Worm (Caenorhabditis elegans) whole organism, midembryonic: ENCODE measurements around the gene cdc-25.3.
A peak's percentile ranks its signal among the peaks of the same experiment; 100 is the strongest.

Source experiments
- T22C8.4 ChIP-seq: fragments of 200-800 bp; sonication (Bioruptor generic); IDR thresholded peaks from 2 replicates; pipeline ENCODE4 v1.3.6; 2022; ENCODE audit warnings: missing genetic modification characterization, missing compliant biosample characterization
- cog-1 ChIP-seq: sonication (generic microtip); optimal IDR thresholded peaks from 2 replicates; lab custom pipeline; 2016; ENCODE audit warnings: missing genetic modification characterization, missing compliant biosample characterization
- flt-1 ChIP-seq: fragments of 200-800 bp; sonication (Bioruptor generic); IDR thresholded peaks from 2 replicates; pipeline ENCODE4 v1.3.6; 2022; ENCODE audit warnings: missing genetic modification characterization, missing compliant biosample characterization
- klf-2 ChIP-seq: fragments of 200-800 bp; sonication (Bioruptor generic); conservative IDR thresholded peaks from 2 replicates; pipeline ENCODE4 v1.3.6; 2022; ENCODE audit warnings: missing genetic modification reagents, missing genetic modification characterization, missing compliant biosample characterization
- med-1 ChIP-seq: sonication (generic microtip); optimal IDR thresholded peaks from 2 replicates; lab custom pipeline; 2017; ENCODE audit warnings: missing genetic modification characterization, mild to moderate bottlenecking, missing compliant biosample characterization, antibody characterized with exemption, missing genetic modification reagents; ENCODE audit not compliant: insufficient read depth
- ref-1 ChIP-seq: fragments of 200-800 bp; sonication (Bioruptor generic); conservative IDR thresholded peaks from 2 replicates; pipeline ENCODE4 v1.3.6; 2022; ENCODE audit warnings: missing genetic modification reagents, missing genetic modification characterization, missing compliant biosample characterization
- tab-1 ChIP-seq: fragments of 200-800 bp; sonication (Bioruptor generic); IDR thresholded peaks from 2 replicates; pipeline ENCODE4 v1.3.6; 2022; ENCODE audit warnings: missing genetic modification characterization, missing compliant biosample characterization
- ztf-23 ChIP-seq: fragments of 200-800 bp; sonication (Bioruptor generic); IDR thresholded peaks from 2 replicates; pipeline ENCODE4 v1.3.6; 2022; ENCODE audit warnings: missing genetic modification reagents, missing genetic modification characterization, missing compliant biosample characterization
- ztf-29 ChIP-seq: fragments of 200-800 bp; sonication (Bioruptor generic); IDR thresholded peaks from 2 replicates; pipeline ENCODE4 v1.3.6; 2022; ENCODE audit warnings: missing genetic modification reagents, missing genetic modification characterization, missing compliant biosample characterization

Gene cdc-25.3

ce11 chrIII:8917879-8918381, at the start of gene cdc-25.3:
Gene cdc-25.3 (minus strand): TSS chrIII:8917929.
- no peak for TF ChIP-seq ztf-29 (GFP tag; lab: Robert Waterston, UW)
- no peak for TF ChIP-seq ztf-23

- TF ChIP-seq klf-2 (GFP tag; lab: Robert Waterston, UW) (no peak), ref-1 (GFP tag; lab: Robert Waterston, UW) (no peak), ztf-23 (0 out of 2 replicates have a peak, but pooled peaks have one; percentile 55)
Observed at ce11 chrIII:8964684-8965283, 47.1 kb upstream of the cdc-25.3 start.

- TF ChIP-seq med-1 (GFP tag; lab: Kevin White, UChicago) (no peak), ztf-29 (GFP tag; lab: Robert Waterston, UW) (no peak), tab-1 (GFP tag; lab: Robert Waterston, UW) (no peak), flt-1 (no peak), klf-2 (GFP tag; lab: Robert Waterston, UW) (no peak), T22C8.4 (no peak), cog-1 (no peak), ztf-23 (no peak), ref-1 (GFP tag; lab: Robert Waterston, UW) (no peak)
Observed at ce11 chrIII:8962475-8962874, 44.7 kb upstream of the cdc-25.3 start.

ce11 chrIII:8961993-8962392, 44.3 kb upstream of the cdc-25.3 start, which contains the start of gene grl-25:
Gene grl-25 (plus strand): TSS chrIII:8962293.
- TF ChIP-seq med-1 (GFP tag; lab: Kevin White, UChicago) (no peak), klf-2 (GFP tag; lab: Robert Waterston, UW) (no peak), T22C8.4 (no peak), flt-1 (no peak)

- TF ChIP-seq ztf-23 (no peak), flt-1 (no peak), med-1 (GFP tag; lab: Kevin White, UChicago) (no peak), tab-1 (GFP tag; lab: Robert Waterston, UW) (no peak), klf-2 (GFP tag; lab: Robert Waterston, UW) (no peak), ref-1 (GFP tag; lab: Robert Waterston, UW) (no peak), T22C8.4 (no peak), ztf-29 (GFP tag; lab: Robert Waterston, UW) (no peak), cog-1 (no peak)
Observed at ce11 chrIII:8960664-8961063, 42.9 kb upstream of the cdc-25.3 start, which contains the start of gene ZK643.6. Gene ZK643.6 (minus strand): TSS chrIII:8960764.

ce11 chrIII:8956146-8956646, 38.5 kb upstream of the cdc-25.3 start, which contains the start of the genes ZK643.5 and ZK643.2:
Gene ZK643.5 (minus strand): TSS chrIII:8956196.
Gene ZK643.2 (plus strand): TSS chrIII:8956540.
- TF ChIP-seq ztf-29 (GFP tag; lab: Robert Waterston, UW) (no peak), tab-1 (GFP tag; lab: Robert Waterston, UW) (no peak), T22C8.4 (peak; percentile 99), med-1 (GFP tag; lab: Kevin White, UChicago) (no peak)

- TF ChIP-seq klf-2 (GFP tag; lab: Robert Waterston, UW) (no peak), ztf-23 (no peak)
Observed at ce11 chrIII:8955536-8955935, 37.8 kb upstream of the cdc-25.3 start.

- TF ChIP-seq cog-1 (no peak), ztf-29 (GFP tag; lab: Robert Waterston, UW) (no peak), T22C8.4 (no peak)
Observed at ce11 chrIII:8949147-8949546, 31.4 kb upstream of the cdc-25.3 start.

- TF ChIP-seq flt-1 (no peak), ztf-29 (GFP tag; lab: Robert Waterston, UW) (no peak)
Observed at ce11 chrIII:8946285-8946684, 28.6 kb upstream of the cdc-25.3 start.

- TF ChIP-seq ztf-29 (GFP tag; lab: Robert Waterston, UW) (no peak), tab-1 (GFP tag; lab: Robert Waterston, UW) (no peak), T22C8.4 (no peak), med-1 (GFP tag; lab: Kevin White, UChicago) (no peak), klf-2 (GFP tag; lab: Robert Waterston, UW) (no peak), ref-1 (GFP tag; lab: Robert Waterston, UW) (no peak), cog-1 (no peak), ztf-23 (no peak), flt-1 (no peak)
Observed at ce11 chrIII:8944357-8944756, 26.6 kb upstream of the cdc-25.3 start, which contains the start of gene dhrr-1. Gene dhrr-1 (plus strand): TSS chrIII:8944657.

- TF ChIP-seq tab-1 (GFP tag; lab: Robert Waterston, UW) = peak; percentile 93
- peak; percentile 89 for TF ChIP-seq ref-1 (GFP tag; lab: Robert Waterston, UW)
- peak; percentile 96 for TF ChIP-seq flt-1
- TF ChIP-seq klf-2 (GFP tag; lab: Robert Waterston, UW) = peak; percentile 92
- TF ChIP-seq med-1 (GFP tag; lab: Kevin White, UChicago) = peak; percentile 54
- peak; percentile 94 for TF ChIP-seq ztf-29 (GFP tag; lab: Robert Waterston, UW)
- TF ChIP-seq cog-1 = peak; percentile 91
- TF ChIP-seq ztf-23 = peak; percentile 95
- TF ChIP-seq T22C8.4 = peak; percentile 87
Observed at ce11 chrIII:8937571-8937970, 19.8 kb upstream of the cdc-25.3 start.
